Fruit fly (Drosophila melanogaster) whole organism, pupa: Measurements from ENCODE around the gene CG17258.
A peak's percentile ranks its signal among the peaks of the same experiment; 100 is the strongest.

ENCODE experiments used
- CG10348 ChIP-seq: fragments of 200-800 bp; sonication (Bioruptor generic); IDR thresholded peaks from 2 replicates; pipeline ENCODE4 v1.3.6; 2022; ENCODE audit warnings: missing biosample characterization, missing genetic modification characterization
- CG12605 ChIP-seq: fragments of 200-800 bp; sonication (Bioruptor generic); IDR thresholded peaks from 2 replicates; pipeline ENCODE4 v1.3.6; 2022; ENCODE audit warnings: missing biosample characterization, missing genetic modification characterization
- CG13204 ChIP-seq: fragments of 200-800 bp; sonication (Bioruptor generic); optimal IDR thresholded peaks from 2 replicates; lab custom pipeline; 2018; ENCODE audit warnings: missing biosample characterization, mild to moderate bottlenecking, missing genetic modification characterization, moderate library complexity
- CG15710 ChIP-seq: fragments of 200-800 bp; sonication (Bioruptor generic); optimal IDR thresholded peaks from 2 replicates; lab custom pipeline; 2018; ENCODE audit warnings: missing biosample characterization, mild to moderate bottlenecking, missing genetic modification characterization, moderate library complexity
- CG17806 ChIP-seq: fragments of 200-800 bp; sonication (Bioruptor generic); optimal IDR thresholded peaks from 2 replicates; lab custom pipeline; 2018; ENCODE audit warnings: missing biosample characterization, mild to moderate bottlenecking, missing genetic modification characterization, moderate library complexity
- CG34367 ChIP-seq: fragments of 200-800 bp; sonication (Bioruptor generic); optimal IDR thresholded peaks from 2 replicates; lab custom pipeline; 2018; ENCODE audit warnings: missing biosample characterization, mild to moderate bottlenecking, missing genetic modification characterization
- CG8159 ChIP-seq: fragments of 200-800 bp; sonication (Bioruptor generic); optimal IDR thresholded peaks from 3 replicates; lab custom pipeline; 2018; ENCODE audit warnings: missing biosample characterization, mild to moderate bottlenecking, missing genetic modification characterization, moderate library complexity
- CG8301 ChIP-seq: fragments of 200-800 bp; sonication (Bioruptor generic); optimal IDR thresholded peaks from 2 replicates; lab custom pipeline; 2018; ENCODE audit warnings: missing biosample characterization, mild to moderate bottlenecking, missing genetic modification characterization
- D1 ChIP-seq: fragments of 200-800 bp; sonication (Bioruptor generic); optimal IDR thresholded peaks from 2 replicates; lab custom pipeline; 2018; ENCODE audit warnings: missing biosample characterization, mild to moderate bottlenecking, missing genetic modification characterization, moderate library complexity
- EcR ChIP-seq: fragments of 200-800 bp; sonication (Bioruptor generic); optimal IDR thresholded peaks from 3 replicates; lab custom pipeline; 2019; ENCODE audit warnings: missing biosample characterization, missing genetic modification characterization, mild to moderate bottlenecking, moderate library complexity, missing genetic modification reagents
- Ets98B ChIP-seq: fragments of 200-800 bp; sonication (Bioruptor generic); IDR thresholded peaks from 2 replicates; pipeline ENCODE4 v1.3.6; 2022; ENCODE audit warnings: missing biosample characterization, missing genetic modification characterization
- Snoo ChIP-seq: fragments of 200-800 bp; sonication (Bioruptor generic); optimal IDR thresholded peaks from 3 replicates; lab custom pipeline; 2017; ENCODE audit warnings: missing biosample characterization, mild to moderate bottlenecking, missing genetic modification characterization, inconsistent platforms
- fd96Ca ChIP-seq: fragments of 200-800 bp; sonication (Bioruptor generic); IDR thresholded peaks from 3 replicates; pipeline ENCODE4 v1.3.6; 2022; ENCODE audit warnings: missing biosample characterization, missing genetic modification characterization
- gl ChIP-seq: fragments of 200-800 bp; sonication (Bioruptor generic); optimal IDR thresholded peaks from 2 replicates; lab custom pipeline; 2018; ENCODE audit warnings: missing biosample characterization, mild to moderate bottlenecking, missing genetic modification characterization

- TF ChIP-seq CG17806 (tag; lab: Kevin White, UChicago) (no peak), CG15710 (tag; lab: Kevin White, UChicago) (peak; percentile 38), CG8159 (tag; lab: Kevin White, UChicago) (peak; percentile 54), CG34367 (no peak), CG10348 (GFP tag; lab: Robert Waterston, UW) (no peak), D1 (tag; lab: Kevin White, UChicago) (no peak), CG13204 (no peak), Ets98B (no peak), fd96Ca (GFP tag; lab: Robert Waterston, UW) (no peak), EcR (no peak), gl (tag; lab: Kevin White, UChicago) (no peak), Snoo (tag; lab: Kevin White, UChicago) (no peak), CG8301 (tag; lab: Kevin White, UChicago) (no peak), CG12605 (GFP tag; lab: Robert Waterston, UW) (no peak)
Measured at dm6 chr2L:3055710-3056447, 20.7 kb upstream of the CG17258 start.
